Fruit fly (Drosophila melanogaster): Measurements from ENCODE around the gene Usp12-46.

The Usp12-46 gene

dm6 chr3R:22747423-22748090 is 3.1 kb upstream of the Usp12-46 start, which contains the start of gene CG17141 (continued):
- TF ChIP-seq cato (GFP tag; optimal IDR thresholded peaks at IDR 0.05; ENCODE audit: borderline replicate concordance), result no peak
- no peak for TF ChIP-seq Tbp (GFP tag; optimal IDR thresholded peaks at IDR 0.05)
- TF ChIP-seq CG11560 (tag; IDR thresholded peaks at IDR 0.05), result no peak
- TF ChIP-seq CG7839 (tag; optimal IDR thresholded peaks at IDR 0.05), result no peak
- TF ChIP-seq Ravus (GFP tag; IDR thresholded peaks at IDR 0.05), result no peak
- TF ChIP-seq CG14965 (GFP tag; optimal IDR thresholded peaks at IDR 0.05; ENCODE audit: borderline replicate concordance), result no peak
- no peak for TF ChIP-seq CG1602 (GFP tag; optimal IDR thresholded peaks at IDR 0.05)
- no peak for TF ChIP-seq NfI (GFP tag; optimal IDR thresholded peaks at IDR 0.05)
- no peak for TF ChIP-seq zen (tag; optimal IDR thresholded peaks at IDR 0.05)
- no peak for TF ChIP-seq CG7372 (GFP tag; IDR thresholded peaks at IDR 0.05)
- no peak for TF ChIP-seq Fer1 (GFP tag; optimal IDR thresholded peaks at IDR 0.05)
- no peak for TF ChIP-seq CG6683 (GFP tag; optimal IDR thresholded peaks at IDR 0.05)
- TF ChIP-seq CG18764 (GFP tag; optimal IDR thresholded peaks at IDR 0.05), result no peak
- TF ChIP-seq CG12219 (GFP tag; optimal IDR thresholded peaks at IDR 0.05), result no peak
- no peak for TF ChIP-seq bcd (GFP tag; optimal IDR thresholded peaks at IDR 0.05)
- TF ChIP-seq ara (GFP tag; IDR thresholded peaks at IDR 0.05), result no peak
- no peak for TF ChIP-seq Asciz (GFP tag; optimal IDR thresholded peaks at IDR 0.05)
- no peak for TF ChIP-seq CG4282 (GFP tag; optimal IDR thresholded peaks at IDR 0.05)
- no peak for TF ChIP-seq usp (GFP tag; optimal IDR thresholded peaks at IDR 0.05)
- TF ChIP-seq CG7963 (GFP tag; IDR thresholded peaks at IDR 0.05; ENCODE audit: partially characterized antibody), result no peak
- peak; percentile 26 for TF ChIP-seq stwl (tag; optimal IDR thresholded peaks at IDR 0.05)
- no peak for TF ChIP-seq cg (GFP tag; optimal IDR thresholded peaks at IDR 0.05)
- no peak for TF ChIP-seq odd (GFP tag; optimal IDR thresholded peaks at IDR 0.05)
- TF ChIP-seq CG2120 (GFP tag; optimal IDR thresholded peaks at IDR 0.05), result no peak
- no peak for TF ChIP-seq Opbp (GFP tag; IDR thresholded peaks at IDR 0.05; ENCODE audit: partially characterized antibody)
- TF ChIP-seq gfzf (GFP tag; optimal IDR thresholded peaks at IDR 0.05), result peak; percentile 42
- no peak for TF ChIP-seq Ssrp (tag; optimal IDR thresholded peaks at IDR 0.05)
- no peak for TF ChIP-seq B-H2 (GFP tag; optimal IDR thresholded peaks at IDR 0.05)
- no peak for TF ChIP-seq CkIIα-i1 (GFP tag; IDR thresholded peaks at IDR 0.05)
- TF ChIP-seq CG2129 (GFP tag; IDR thresholded peaks at IDR 0.05; ENCODE audit: partially characterized antibody), result no peak
- TF ChIP-seq lov (optimal IDR thresholded peaks at IDR 0.05), result no peak
- TF ChIP-seq lov (GFP tag; IDR thresholded peaks at IDR 0.05), result no peak
- TF ChIP-seq fd64A (GFP tag; optimal IDR thresholded peaks at IDR 0.05), result no peak
- no peak for TF ChIP-seq CG7928 (GFP tag; optimal IDR thresholded peaks at IDR 0.05)
- no peak for TF ChIP-seq CG4360 (GFP tag; IDR thresholded peaks at IDR 0.05)
- no peak for TF ChIP-seq slou (GFP tag; optimal IDR thresholded peaks at IDR 0.05)
- no peak for TF ChIP-seq CG32767 (GFP tag; IDR thresholded peaks at IDR 0.05)
- no peak for TF ChIP-seq slbo (GFP tag; IDR thresholded peaks at IDR 0.05)
- no peak for TF ChIP-seq gsb (GFP tag; IDR thresholded peaks at IDR 0.05)
- no peak for TF ChIP-seq CTCF (GFP tag; optimal IDR thresholded peaks at IDR 0.05)
- no peak for TF ChIP-seq Doc3 (GFP tag; IDR thresholded peaks at IDR 0.05; ENCODE audit: partially characterized antibody)
- TF ChIP-seq CG4730 (GFP tag; IDR thresholded peaks at IDR 0.05), result no peak
- no peak for TF ChIP-seq nerfin-2 (GFP tag; IDR thresholded peaks at IDR 0.05; ENCODE audit: partially characterized antibody)
- no peak for TF ChIP-seq gt (GFP tag; IDR thresholded peaks at IDR 0.05)
- TF ChIP-seq Dp (GFP tag; optimal IDR thresholded peaks at IDR 0.05), result peak; percentile 97
- TF ChIP-seq CG10274 (GFP tag; optimal IDR thresholded peaks at IDR 0.05), result no peak
- no peak for TF ChIP-seq en (GFP tag; optimal IDR thresholded peaks at IDR 0.05)
- no peak for TF ChIP-seq CG31441 (GFP tag; IDR thresholded peaks at IDR 0.05)
- peak; percentile 23 for TF ChIP-seq Sry-δ (GFP tag; optimal IDR thresholded peaks at IDR 0.05)
- no peak for TF ChIP-seq hth (optimal IDR thresholded peaks at IDR 0.05)
- TF ChIP-seq CG4404 (GFP tag; IDR thresholded peaks at IDR 0.05), result no peak
- TF ChIP-seq CG2678 (tag; optimal IDR thresholded peaks at IDR 0.05), result no peak

Data from whole organism, embryonic.